Fruit fly (Drosophila melanogaster) whole organism, prepupa: ENCODE measurements around the gene Gr98b.
A peak's percentile ranks its signal among the peaks of the same experiment; 100 is the strongest.

ENCODE experiments used
- Blimp-1 ChIP-seq: fragments of 200-800 bp; sonication (Bioruptor generic); optimal IDR thresholded peaks from 3 replicates; lab custom pipeline; 2017; ENCODE audit warnings: missing biosample characterization, missing genetic modification characterization, mild to moderate bottlenecking, moderate library complexity, missing genetic modification reagents
- CG10631 ChIP-seq: fragments of 200-800 bp; sonication (Bioruptor generic); optimal IDR thresholded peaks from 2 replicates; lab custom pipeline; 2016; ENCODE audit warnings: missing biosample characterization, missing genetic modification characterization
- CG11294 ChIP-seq: fragments of 200-800 bp; sonication (Bioruptor generic); IDR thresholded peaks from 2 replicates; pipeline ENCODE4 v1.3.6; 2022; ENCODE audit warnings: missing biosample characterization, missing genetic modification characterization
- CG11762 ChIP-seq: fragments of 200-800 bp; sonication (Bioruptor generic); optimal IDR thresholded peaks from 3 replicates; lab custom pipeline; 2016; ENCODE audit warnings: missing biosample characterization, missing genetic modification characterization; ENCODE audit not compliant: insufficient read depth
- CG11902 ChIP-seq: fragments of 200-800 bp; sonication (Bioruptor generic); optimal IDR thresholded peaks from 3 replicates; lab custom pipeline; 2016; ENCODE audit warnings: missing biosample characterization, missing genetic modification characterization
- CG15336 ChIP-seq: fragments of 200-800 bp; sonication (Bioruptor generic); IDR thresholded peaks from 2 replicates; pipeline ENCODE4 v1.3.6; 2022; ENCODE audit warnings: missing biosample characterization, missing genetic modification characterization
- CG1621 ChIP-seq: fragments of 200-800 bp; sonication (Bioruptor generic); optimal IDR thresholded peaks from 3 replicates; lab custom pipeline; 2018; ENCODE audit warnings: missing biosample characterization, mild to moderate bottlenecking, missing genetic modification characterization
- CG32006 ChIP-seq: fragments of 200-800 bp; sonication (Bioruptor generic); optimal IDR thresholded peaks from 3 replicates; lab custom pipeline; 2017; ENCODE audit warnings: missing biosample characterization, mild to moderate bottlenecking, missing genetic modification characterization
- CG34406 ChIP-seq: fragments of 200-800 bp; sonication (Bioruptor generic); optimal IDR thresholded peaks from 3 replicates; lab custom pipeline; 2016; ENCODE audit warnings: missing biosample characterization, missing genetic modification characterization
- CG4318 ChIP-seq: fragments of 200-800 bp; sonication (Bioruptor generic); optimal IDR thresholded peaks from 3 replicates; lab custom pipeline; 2017; ENCODE audit warnings: missing biosample characterization, mild to moderate bottlenecking, missing genetic modification characterization
- CG6163 ChIP-seq: fragments of 200-800 bp; sonication (Bioruptor generic); IDR thresholded peaks from 3 replicates; pipeline ENCODE4 v1.3.6; 2022; ENCODE audit warnings: missing biosample characterization, missing genetic modification characterization
- CG6808 ChIP-seq: fragments of 200-800 bp; sonication (Bioruptor generic); optimal IDR thresholded peaks from 3 replicates; lab custom pipeline; 2017; ENCODE audit warnings: missing biosample characterization, missing genetic modification characterization, mild to moderate bottlenecking, moderate library complexity, missing genetic modification reagents
- CG6854 ChIP-seq: fragments of 200-800 bp; sonication (Bioruptor generic); optimal IDR thresholded peaks from 2 replicates; lab custom pipeline; 2017; ENCODE audit warnings: missing biosample characterization, mild to moderate bottlenecking, missing genetic modification characterization
- CG8319 ChIP-seq: fragments of 200-800 bp; sonication (Bioruptor generic); optimal IDR thresholded peaks from 3 replicates; lab custom pipeline; 2016; ENCODE audit warnings: missing biosample characterization, missing genetic modification characterization
- Eip75B ChIP-seq: fragments of 200-800 bp; sonication (Bioruptor generic); optimal IDR thresholded peaks from 3 replicates; lab custom pipeline; 2016; ENCODE audit warnings: missing biosample characterization, missing genetic modification characterization
- Ets96B ChIP-seq: fragments of 200-800 bp; optimal IDR thresholded peaks from 2 replicates; lab custom pipeline; 2019; ENCODE audit warnings: missing biosample characterization, mild to moderate bottlenecking, missing genetic modification characterization, moderate library complexity
- Hr39 ChIP-seq: fragments of 200-800 bp; sonication (Bioruptor generic); optimal IDR thresholded peaks from 2 replicates; lab custom pipeline; 2016; ENCODE audit warnings: missing biosample characterization, missing genetic modification characterization
- Hr4 ChIP-seq: fragments of 200-800 bp; sonication (Bioruptor generic); optimal IDR thresholded peaks from 3 replicates; lab custom pipeline; 2016; ENCODE audit warnings: missing biosample characterization, missing genetic modification characterization
- Lpt ChIP-seq: fragments of 200-800 bp; sonication (Bioruptor generic); optimal IDR thresholded peaks from 3 replicates; lab custom pipeline; 2016; ENCODE audit warnings: missing biosample characterization, missing genetic modification characterization
- Met ChIP-seq: fragments of 200-800 bp; sonication (Bioruptor generic); optimal IDR thresholded peaks from 3 replicates; lab custom pipeline; 2016; ENCODE audit warnings: missing biosample characterization, missing genetic modification characterization
- achi ChIP-seq: fragments of 200-800 bp; sonication (Bioruptor generic); optimal IDR thresholded peaks from 3 replicates; lab custom pipeline; 2016; ENCODE audit warnings: missing biosample characterization, missing genetic modification characterization
- acj6 ChIP-seq: fragments of 200-800 bp; sonication (Bioruptor generic); optimal IDR thresholded peaks from 3 replicates; lab custom pipeline; 2016; ENCODE audit warnings: missing biosample characterization, missing genetic modification characterization
- cyc ChIP-seq: fragments of 200-800 bp; sonication (Bioruptor generic); optimal IDR thresholded peaks from 3 replicates; lab custom pipeline; 2016; ENCODE audit warnings: missing biosample characterization, missing genetic modification characterization
- dac ChIP-seq: fragments of 200-800 bp; sonication (Bioruptor generic); optimal IDR thresholded peaks from 2 replicates; lab custom pipeline; 2017; ENCODE audit warnings: missing biosample characterization, mild to moderate bottlenecking, missing genetic modification characterization
- dsx ChIP-seq: fragments of 200-800 bp; optimal IDR thresholded peaks from 3 replicates; lab custom pipeline; 2019; ENCODE audit warnings: missing biosample characterization, mild to moderate bottlenecking, missing genetic modification characterization, moderate library complexity; ENCODE audit not compliant: poor library complexity, severe bottlenecking
- esn ChIP-seq: fragments of 200-800 bp; sonication (Bioruptor generic); optimal IDR thresholded peaks from 2 replicates; lab custom pipeline; 2016; ENCODE audit warnings: missing biosample characterization, mild to moderate bottlenecking, missing genetic modification characterization, moderate library complexity
- fd59A ChIP-seq: fragments of 200-800 bp; sonication (Bioruptor generic); optimal IDR thresholded peaks from 2 replicates; lab custom pipeline; 2017; ENCODE audit warnings: missing biosample characterization, mild to moderate bottlenecking, missing genetic modification characterization, missing genetic modification reagents
- fd85E ChIP-seq: fragments of 200-800 bp; sonication (Bioruptor generic); optimal IDR thresholded peaks from 3 replicates; lab custom pipeline; 2016; ENCODE audit warnings: missing biosample characterization, missing genetic modification characterization
- fkh ChIP-seq: fragments of 200-800 bp; sonication (Bioruptor generic); optimal IDR thresholded peaks from 3 replicates; lab custom pipeline; 2017; ENCODE audit warnings: missing biosample characterization, mild to moderate bottlenecking, missing genetic modification characterization, moderate library complexity
- lz ChIP-seq: fragments of 200-800 bp; sonication (Bioruptor generic); optimal IDR thresholded peaks from 3 replicates; lab custom pipeline; 2016; ENCODE audit warnings: missing biosample characterization, missing genetic modification characterization
- pdm3 ChIP-seq: fragments of 200-800 bp; sonication (Bioruptor generic); optimal IDR thresholded peaks from 3 replicates; lab custom pipeline; 2016; ENCODE audit warnings: missing biosample characterization, missing genetic modification characterization
- salr ChIP-seq, 2 experiments: fragments of 200-800 bp; sonication (Bioruptor generic); optimal IDR thresholded peaks; 3 replicates each; lab custom pipeline; 2016 to 2018; ENCODE audit warnings: missing biosample characterization in 2 of 2, missing genetic modification characterization in 2 of 2, mild to moderate bottlenecking in 1 of 2
- spab ChIP-seq: fragments of 200-800 bp; sonication (Bioruptor generic); optimal IDR thresholded peaks from 2 replicates; lab custom pipeline; 2017; ENCODE audit warnings: missing biosample characterization, mild to moderate bottlenecking, missing genetic modification characterization, missing genetic modification reagents
- ss ChIP-seq, 2 experiments: fragments of 200-800 bp; sonication (Bioruptor generic); optimal IDR thresholded peaks; 2 replicates in 1 of 2; 3 replicates in 1 of 2; lab custom pipeline; 2017 to 2018; ENCODE audit warnings: mild to moderate bottlenecking in 2 of 2, missing biosample characterization in 2 of 2, missing genetic modification characterization in 2 of 2, moderate library complexity in 1 of 2
- svp ChIP-seq: fragments of 200-800 bp; sonication (Bioruptor generic); peaks from one replicate; lab custom pipeline; 2016; ENCODE audit warnings: missing biosample characterization, missing genetic modification characterization
- topi ChIP-seq: fragments of 200-800 bp; sonication (Bioruptor generic); optimal IDR thresholded peaks from 3 replicates; lab custom pipeline; 2016; ENCODE audit warnings: missing biosample characterization, missing genetic modification characterization
- vri ChIP-seq: fragments of 200-800 bp; sonication (Bioruptor generic); optimal IDR thresholded peaks from 3 replicates; lab custom pipeline; 2016; ENCODE audit warnings: missing biosample characterization, mild to moderate bottlenecking, missing genetic modification characterization

Gr98b gene

dm6 chr3R:27542197-27542596 lies at the start of gene Gr98b:
Gene Gr98b (plus strand): TSS chr3R:27542497.
- TF ChIP-seq Met (GFP tag; lab: Kevin White, UChicago) = no peak
- no peak for TF ChIP-seq CG11294

dm6 chr3R:27497616-27498015 lies 44.7 kb upstream of the Gr98b start:
- no peak for TF ChIP-seq dac (GFP tag; lab: Kevin White, UChicago)
- TF ChIP-seq CG11902 (GFP tag; lab: Kevin White, UChicago) = no peak
- no peak for TF ChIP-seq fkh
- TF ChIP-seq Hr39 (GFP tag; lab: Kevin White, UChicago) = no peak
- no peak for TF ChIP-seq Hr4
- no peak for TF ChIP-seq achi (GFP tag; lab: Kevin White, UChicago)
- no peak for TF ChIP-seq svp
- TF ChIP-seq CG8319 (GFP tag; lab: Kevin White, UChicago) = no peak
- no peak for TF ChIP-seq fd85E
- no peak for TF ChIP-seq Lpt (GFP tag; lab: Kevin White, UChicago)
- no peak for TF ChIP-seq CG6163 (GFP tag; lab: Robert Waterston, UW)

DNA sequence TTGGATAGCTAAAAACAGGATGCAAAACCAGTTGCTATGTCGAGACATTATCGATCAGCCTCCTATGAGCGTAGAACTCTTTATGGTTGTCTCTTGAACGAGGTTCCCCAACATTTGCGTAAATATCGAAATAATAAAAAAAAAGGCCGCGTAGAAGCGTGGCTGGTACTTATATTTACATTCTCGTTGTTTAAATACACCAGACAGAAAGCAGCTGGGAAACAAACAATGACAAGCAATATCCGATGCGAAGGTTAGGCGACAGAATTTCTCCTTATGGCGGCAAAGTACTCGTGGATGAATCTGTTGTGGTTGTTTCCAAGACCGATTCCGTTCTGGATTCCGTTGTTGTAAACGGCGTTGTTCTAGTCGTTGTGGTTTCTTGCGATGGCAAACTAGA lies 40.4 kb upstream of the Gr98b start, which contains the start of gene CG43139:
CG43139 (minus strand) TSS at position 88 of the 400 bp plus-strand sequence.
- TF ChIP-seq fkh (peak; percentile 41), cyc (GFP tag; lab: Kevin White, UChicago) (no peak), ss (GFP tag; optimal IDR thresholded peaks at IDR 0.05; lab: Kevin White, UChicago) (no peak), achi (GFP tag; lab: Kevin White, UChicago) (no peak), Blimp-1 (GFP tag; lab: Kevin White, UChicago) (no peak)

DNA sequence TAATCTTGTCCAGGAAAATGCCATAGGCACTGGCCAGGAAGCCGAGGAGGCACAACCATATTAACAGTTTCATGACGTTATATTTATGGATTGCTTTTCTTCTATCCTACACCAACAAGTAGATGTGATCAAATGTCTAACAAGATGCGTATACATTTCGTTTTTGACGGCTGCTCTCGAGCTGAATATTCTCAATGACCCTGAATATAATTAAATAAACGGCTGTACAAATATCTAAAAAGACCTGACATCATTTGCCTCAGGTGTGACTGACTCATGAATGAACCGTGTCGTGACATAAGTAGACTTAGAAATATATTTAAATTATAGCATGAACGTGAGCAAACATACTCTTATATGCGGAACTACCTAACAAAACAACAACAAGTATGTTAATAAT lies 39.4 kb upstream of the Gr98b start, which contains the start of gene CG5402:
CG5402 (minus strand) TSS at position 101 of the 400 bp plus-strand sequence.
- TF ChIP-seq CG11762 (GFP tag; lab: Kevin White, UChicago) = no peak
- no peak for TF ChIP-seq Lpt (GFP tag; lab: Kevin White, UChicago)
- TF ChIP-seq CG6808 (GFP tag; lab: Kevin White, UChicago) = no peak
- no peak for TF ChIP-seq CG34406
- no peak for TF ChIP-seq svp
- no peak for TF ChIP-seq Ets96B (tag; lab: Kevin White, UChicago)
- no peak for TF ChIP-seq dsx (GFP tag; lab: Kevin White, UChicago)
- no peak for TF ChIP-seq ss (GFP tag; optimal IDR thresholded peaks at IDR 0.05; lab: Kevin White, UChicago)
- no peak for TF ChIP-seq CG8319 (GFP tag; lab: Kevin White, UChicago)
- no peak for TF ChIP-seq esn (GFP tag; lab: Kevin White, UChicago)
- no peak for TF ChIP-seq CG4318 (GFP tag; lab: Kevin White, UChicago)
- no peak for TF ChIP-seq CG6854 (GFP tag; lab: Kevin White, UChicago)
- no peak for TF ChIP-seq spab (GFP tag; lab: Kevin White, UChicago)

- no peak for TF ChIP-seq vri
- TF ChIP-seq salr (GFP tag; optimal IDR thresholded peaks at IDR 0.05; lab: Kevin White, UChicago) = no peak
- TF ChIP-seq CG15336 (GFP tag; lab: Robert Waterston, UW) = no peak
- TF ChIP-seq spab (GFP tag; lab: Kevin White, UChicago) = no peak
- no peak for TF ChIP-seq CG32006 (GFP tag; lab: Kevin White, UChicago)
- no peak for TF ChIP-seq topi (GFP tag; lab: Kevin White, UChicago)
- TF ChIP-seq Hr39 (GFP tag; lab: Kevin White, UChicago) = no peak
- no peak for TF ChIP-seq Eip75B
- TF ChIP-seq CG1621 (tag; lab: Kevin White, UChicago) = no peak
- TF ChIP-seq Ets96B (tag; lab: Kevin White, UChicago) = no peak
- TF ChIP-seq lz (GFP tag; lab: Kevin White, UChicago) = no peak
- no peak for TF ChIP-seq acj6 (GFP tag; lab: Kevin White, UChicago)
- TF ChIP-seq dac (GFP tag; lab: Kevin White, UChicago) = no peak
- TF ChIP-seq pdm3 (GFP tag; lab: Kevin White, UChicago) = no peak
- no peak for TF ChIP-seq dsx (GFP tag; lab: Kevin White, UChicago)
- TF ChIP-seq CG10631 (GFP tag; lab: Kevin White, UChicago) = no peak
- no peak for TF ChIP-seq fd85E
- no peak for TF ChIP-seq fd59A (GFP tag; lab: Kevin White, UChicago)
These were observed 25.1 kb upstream of the Gr98b start, which contains the start of gene CG13972 for dm6 chr3R:27517157-27517556. Gene CG13972 (minus strand): TSS chr3R:27517257.
